Fruit fly (Drosophila melanogaster) whole organism, embryonic: ENCODE results near the gene Phs.

Source experiments
- CG10267 ChIP-seq: fragments of 200-800 bp; sonication (Bioruptor generic); optimal IDR thresholded peaks from 2 replicates; lab custom pipeline; 2018; ENCODE audit warnings: missing biosample characterization, mild to moderate bottlenecking, missing genetic modification characterization, moderate library complexity
- CG10979 ChIP-seq: fragments of 200-800 bp; sonication (Bioruptor generic); optimal IDR thresholded peaks from 2 replicates; lab custom pipeline; 2018; ENCODE audit warnings: missing biosample characterization, mild to moderate bottlenecking, missing genetic modification characterization, moderate library complexity
- CG11398 ChIP-seq: fragments of 200-800 bp; sonication (Bioruptor generic); optimal IDR thresholded peaks from 2 replicates; lab custom pipeline; 2016; ENCODE audit warnings: missing biosample characterization, missing genetic modification characterization
- CG12744 ChIP-seq: fragments of 200-800 bp; sonication (Bioruptor generic); optimal IDR thresholded peaks from 2 replicates; lab custom pipeline; 2016; ENCODE audit warnings: missing biosample characterization, missing genetic modification characterization
- CG12942 ChIP-seq: fragments of 200-800 bp; sonication (Bioruptor generic); optimal IDR thresholded peaks from 3 replicates; lab custom pipeline; 2016; ENCODE audit warnings: missing biosample characterization, missing genetic modification characterization
- CG13894 ChIP-seq: fragments of 200-800 bp; sonication (Bioruptor generic); optimal IDR thresholded peaks from 3 replicates; lab custom pipeline; 2018; ENCODE audit warnings: missing biosample characterization, mild to moderate bottlenecking, missing genetic modification characterization, moderate library complexity
- CG14710 ChIP-seq: fragments of 200-800 bp; sonication (Bioruptor generic); optimal IDR thresholded peaks from 3 replicates; lab custom pipeline; 2019; ENCODE audit warnings: missing biosample characterization, mild to moderate bottlenecking, missing genetic modification characterization, moderate library complexity
- CG15696 ChIP-seq: fragments of 200-800 bp; sonication (Bioruptor generic); optimal IDR thresholded peaks from 2 replicates; lab custom pipeline; 2019; ENCODE audit warnings: missing biosample characterization, mild to moderate bottlenecking, missing genetic modification characterization, moderate library complexity
- CG16815 ChIP-seq: fragments of 200-800 bp; sonication (Bioruptor generic); optimal IDR thresholded peaks from 3 replicates; lab custom pipeline; 2017; ENCODE audit warnings: missing biosample characterization, mild to moderate bottlenecking, missing genetic modification characterization
- CG17361 ChIP-seq: fragments of 200-800 bp; sonication (Bioruptor generic); IDR thresholded peaks from 3 replicates; pipeline ENCODE4 v1.3.6; 2022; ENCODE audit warnings: missing biosample characterization, missing genetic modification characterization
- CG17829 ChIP-seq: fragments of 200-800 bp; optimal IDR thresholded peaks from 2 replicates; lab custom pipeline; 2019; ENCODE audit warnings: missing biosample characterization, mild to moderate bottlenecking, missing genetic modification characterization, moderate library complexity
- CG18262 ChIP-seq: fragments of 200-800 bp; optimal IDR thresholded peaks from 3 replicates; lab custom pipeline; 2019; ENCODE audit warnings: missing biosample characterization, mild to moderate bottlenecking, missing genetic modification characterization, moderate library complexity
- CG31441 ChIP-seq: fragments of 200-800 bp; sonication (Bioruptor generic); IDR thresholded peaks from 2 replicates; pipeline ENCODE4 v1.3.6; 2022; ENCODE audit warnings: missing biosample characterization, missing genetic modification characterization
- CG32532 ChIP-seq: fragments of 200-800 bp; sonication (Bioruptor generic); IDR thresholded peaks from 2 replicates; pipeline ENCODE4 v1.3.6; 2022; ENCODE audit warnings: missing biosample characterization, missing genetic modification characterization
- CG33557 ChIP-seq: fragments of 200-800 bp; sonication (Bioruptor generic); optimal IDR thresholded peaks from 2 replicates; lab custom pipeline; 2019; ENCODE audit warnings: missing biosample characterization, mild to moderate bottlenecking, missing genetic modification characterization, moderate library complexity
- CG4424 ChIP-seq: fragments of 200-800 bp; sonication (Bioruptor generic); optimal IDR thresholded peaks from 3 replicates; lab custom pipeline; 2016; ENCODE audit warnings: missing biosample characterization, missing genetic modification characterization
- CG6689 ChIP-seq: fragments of 200-800 bp; sonication (Bioruptor generic); IDR thresholded peaks from 2 replicates; pipeline ENCODE4 v1.3.6; 2022; ENCODE audit warnings: missing biosample characterization, missing genetic modification characterization
- CG6813 ChIP-seq: fragments of 200-800 bp; sonication (Bioruptor generic); optimal IDR thresholded peaks from 2 replicates; lab custom pipeline; 2017; ENCODE audit warnings: missing biosample characterization, missing genetic modification characterization, mild to moderate bottlenecking, moderate library complexity, missing genetic modification reagents
- CG7556 ChIP-seq: fragments of 200-800 bp; sonication (Bioruptor generic); optimal IDR thresholded peaks from 2 replicates; lab custom pipeline; 2017; ENCODE audit warnings: missing biosample characterization, mild to moderate bottlenecking, missing genetic modification characterization
- CG8388 ChIP-seq: fragments of 200-800 bp; sonication (Bioruptor generic); optimal IDR thresholded peaks from 2 replicates; lab custom pipeline; 2019; ENCODE audit warnings: missing biosample characterization, mild to moderate bottlenecking, missing genetic modification characterization, moderate library complexity
- CG8924 ChIP-seq: fragments of 200-800 bp; optimal IDR thresholded peaks from 3 replicates; lab custom pipeline; 2019; ENCODE audit warnings: missing biosample characterization, mild to moderate bottlenecking, missing genetic modification characterization, moderate library complexity
- CoRest ChIP-seq: fragments of 200-800 bp; sonication (Bioruptor generic); optimal IDR thresholded peaks from 3 replicates; lab custom pipeline; 2018; ENCODE audit warnings: missing biosample characterization, mild to moderate bottlenecking, missing genetic modification characterization, moderate library complexity
- D19A ChIP-seq: fragments of 200-800 bp; optimal IDR thresholded peaks from 3 replicates; lab custom pipeline; 2019; ENCODE audit warnings: missing biosample characterization, mild to moderate bottlenecking, missing genetic modification characterization, moderate library complexity
- Fer1 ChIP-seq: fragments of 200-800 bp; sonication (Bioruptor generic); optimal IDR thresholded peaks from 2 replicates; lab custom pipeline; 2017; ENCODE audit warnings: missing biosample characterization, mild to moderate bottlenecking, missing genetic modification characterization
- Hr3 ChIP-seq: fragments of 200-800 bp; sonication (Bioruptor generic); optimal IDR thresholded peaks from 3 replicates; lab custom pipeline; 2016; ENCODE audit warnings: missing biosample characterization, missing genetic modification characterization
- Nf-YB ChIP-seq: fragments of 200-800 bp; sonication (Bioruptor generic); optimal IDR thresholded peaks from 3 replicates; lab custom pipeline; 2019; ENCODE audit warnings: missing biosample characterization, mild to moderate bottlenecking, missing genetic modification characterization, moderate library complexity
- Sox100B ChIP-seq: fragments of 200-800 bp; sonication (Bioruptor generic); optimal IDR thresholded peaks from 3 replicates; lab custom pipeline; 2018; ENCODE audit warnings: missing biosample characterization, mild to moderate bottlenecking, missing genetic modification characterization
- Xrp1 ChIP-seq: fragments of 200-800 bp; sonication (Bioruptor generic); IDR thresholded peaks from 2 replicates; pipeline ENCODE4 v1.3.6; 2022; ENCODE audit warnings: missing biosample characterization, missing genetic modification characterization
- ac ChIP-seq: fragments of 200-800 bp; sonication (Bioruptor generic); optimal IDR thresholded peaks from 3 replicates; lab custom pipeline; 2017; ENCODE audit warnings: missing biosample characterization, mild to moderate bottlenecking, missing genetic modification characterization
- ara ChIP-seq: fragments of 200-800 bp; sonication (Bioruptor generic); IDR thresholded peaks from 2 replicates; pipeline ENCODE4 v1.3.6; 2022; ENCODE audit warnings: missing biosample characterization, missing genetic modification characterization
- az2 ChIP-seq: fragments of 200-800 bp; sonication (Bioruptor generic); optimal IDR thresholded peaks from 3 replicates; lab custom pipeline; 2016; ENCODE audit warnings: missing biosample characterization, missing genetic modification characterization
- crp ChIP-seq, 2 experiments: fragments of 200-800 bp; sonication (Bioruptor generic); optimal IDR thresholded peaks; 2 replicates in 1 of 2; 3 replicates in 1 of 2; lab custom pipeline; 2017; ENCODE audit warnings: missing biosample characterization in 2 of 2, missing genetic modification characterization in 2 of 2, mild to moderate bottlenecking in 1 of 2, moderate library complexity in 1 of 2
- dan ChIP-seq: fragments of 200-800 bp; sonication (Bioruptor generic); IDR thresholded peaks from 2 replicates; pipeline ENCODE4 v1.3.6; 2022; ENCODE audit warnings: missing biosample characterization, missing genetic modification characterization
- dm ChIP-seq: fragments of 200-800 bp; sonication (Bioruptor generic); optimal IDR thresholded peaks from 3 replicates; lab custom pipeline; 2016; ENCODE audit warnings: missing biosample characterization, missing genetic modification characterization
- dmrt11E ChIP-seq: fragments of 200-800 bp; sonication (Bioruptor generic); optimal IDR thresholded peaks from 3 replicates; lab custom pipeline; 2018; ENCODE audit warnings: missing biosample characterization, mild to moderate bottlenecking, missing genetic modification characterization, moderate library complexity
- gsb-n ChIP-seq: fragments of 200-800 bp; sonication (Bioruptor generic); optimal IDR thresholded peaks from 3 replicates; lab custom pipeline; 2018; ENCODE audit warnings: missing biosample characterization, mild to moderate bottlenecking, missing genetic modification characterization
- ind ChIP-seq: fragments of 200-800 bp; sonication (Bioruptor generic); optimal IDR thresholded peaks from 3 replicates; lab custom pipeline; 2016; ENCODE audit warnings: missing biosample characterization, missing genetic modification characterization
- lilli ChIP-seq: fragments of 200-800 bp; sonication (Bioruptor generic); optimal IDR thresholded peaks from 3 replicates; lab custom pipeline; 2016; ENCODE audit warnings: missing biosample characterization, missing genetic modification characterization
- nmo ChIP-seq: fragments of 200-800 bp; sonication (Bioruptor generic); optimal IDR thresholded peaks from 2 replicates; lab custom pipeline; 2018; ENCODE audit warnings: missing biosample characterization, mild to moderate bottlenecking, missing genetic modification characterization, moderate library complexity
- pan ChIP-seq, 4 experiments: fragments of >200 bp in 3 of 4; fragments of 200-800 bp in 1 of 4; sonication (Bioruptor generic) in 1 of 4; optimal IDR thresholded peaks in 3 of 4; IDR thresholded peaks in 1 of 4; 2 replicates each; pipeline versions ENCODE4 v1.3.6 to Lab custom; 2017 to 2022; ENCODE audit warnings: missing biosample characterization in 2 of 4, missing genetic modification characterization in 2 of 4, mixed read lengths in 1 of 4
- phol ChIP-seq: fragments of 200-800 bp; sonication (Bioruptor generic); optimal IDR thresholded peaks from 3 replicates; lab custom pipeline; 2018; ENCODE audit warnings: missing biosample characterization, mild to moderate bottlenecking, missing genetic modification characterization, moderate library complexity
- ranshi ChIP-seq: fragments of 200-800 bp; sonication (Bioruptor generic); IDR thresholded peaks from 2 replicates; pipeline ENCODE4 v1.3.6; 2022; ENCODE audit warnings: missing biosample characterization, missing genetic modification characterization
- sens ChIP-seq: fragments of 200-800 bp; sonication (Bioruptor generic); peaks from one replicate; lab custom pipeline; 2016; ENCODE audit warnings: missing biosample characterization, missing genetic modification characterization
- sens-2 ChIP-seq: fragments of 200-800 bp; sonication (Bioruptor generic); IDR thresholded peaks from 2 replicates; pipeline ENCODE4 v1.3.6; 2022; ENCODE audit warnings: missing biosample characterization, missing genetic modification characterization
- sim ChIP-seq: fragments of 200-800 bp; sonication (Bioruptor generic); IDR thresholded peaks from 2 replicates; pipeline ENCODE4 v1.3.6; 2022; ENCODE audit warnings: missing biosample characterization, missing genetic modification characterization
- twi ChIP-seq: fragments of 200-800 bp; optimal IDR thresholded peaks from 2 replicates; lab custom pipeline; 2019; ENCODE audit warnings: missing biosample characterization, mild to moderate bottlenecking, missing genetic modification characterization, moderate library complexity
- zen ChIP-seq: fragments of 200-800 bp; sonication (Bioruptor generic); optimal IDR thresholded peaks from 3 replicates; lab custom pipeline; 2018; ENCODE audit warnings: missing biosample characterization, mild to moderate bottlenecking, missing genetic modification characterization, moderate library complexity

Phs gene

DNA sequence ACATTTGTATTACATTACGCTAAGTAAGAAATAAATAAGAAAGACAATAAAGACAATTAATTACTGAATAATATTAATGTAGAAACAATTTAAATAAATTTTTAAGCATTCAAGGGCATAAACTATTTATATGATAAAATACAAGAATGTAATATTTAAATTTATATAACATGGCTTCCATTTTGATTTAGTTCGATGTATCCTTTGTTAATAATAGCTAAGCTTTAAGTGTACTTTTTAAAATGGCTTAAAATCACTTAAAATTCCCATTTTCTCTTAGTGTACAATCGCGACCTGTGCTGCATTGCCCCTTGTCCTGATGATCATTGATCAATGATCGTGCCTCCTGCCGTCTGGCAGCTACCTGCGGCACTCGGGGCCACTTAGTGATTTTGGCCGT, 50.8 kb downstream of the Phs start (continued):
- TF ChIP-seq CG31441 (GFP tag; lab: Robert Waterston, UW) (peak; percentile 48), dm (no peak), twi (tag; lab: Kevin White, UChicago) (peak; percentile 4), CG6689 (GFP tag; lab: Robert Waterston, UW) (0 out of 2 replicates have a peak, but pooled peaks have one; percentile 13), lilli (no peak), CG8388 (GFP tag; lab: Kevin White, UChicago) (peak; percentile 19), Nf-YB (peak; percentile 5), pan (optimal IDR thresholded peaks at IDR 0.05; lab: Kevin White, UChicago) (no peak), pan (GFP tag; optimal IDR thresholded peaks at IDR 0.05 in 1 of 2, IDR thresholded peaks at IDR 0.05 in 1 of 2) (no peak), nmo (peak; percentile 37), Hr3 (GFP tag; lab: Kevin White, UChicago) (peak; percentile 9), CG17361 (GFP tag; lab: Robert Waterston, UW) (peak; percentile 72), CG13894 (tag; lab: Kevin White, UChicago) (no peak), phol (tag; lab: Kevin White, UChicago) (peak; percentile 48), ac (GFP tag; lab: Kevin White, UChicago) (peak; percentile 68), CG33557 (GFP tag; lab: Kevin White, UChicago) (peak; percentile 73), CG8924 (tag; lab: Kevin White, UChicago) (peak; percentile 56), CG18262 (tag; lab: Kevin White, UChicago) (peak; percentile 81), CG14710 (peak; percentile 69), ranshi (GFP tag; lab: Robert Waterston, UW) (no peak), CG4424 (peak; percentile 13), CG12744 (no peak), Sox100B (no peak), CG16815 (GFP tag; lab: Kevin White, UChicago) (peak; percentile 27), sens (GFP tag; lab: Kevin White, UChicago) (peak; percentile 42), ind (GFP tag; lab: Kevin White, UChicago) (no peak), dmrt11E (tag; lab: Kevin White, UChicago) (peak; percentile 86), CG11398 (GFP tag; lab: Kevin White, UChicago) (no peak), gsb-n (tag; lab: Kevin White, UChicago) (peak; percentile 19), CG10267 (tag; lab: Kevin White, UChicago) (peak; percentile 62), crp (GFP tag; optimal IDR thresholded peaks at IDR 0.05; lab: Kevin White, UChicago) (no peak), az2 (GFP tag; lab: Kevin White, UChicago) (peak; percentile 12), Fer1 (GFP tag; lab: Kevin White, UChicago) (no peak), D19A (tag; lab: Kevin White, UChicago) (peak; percentile 34), sim (GFP tag; lab: Robert Waterston, UW) (no peak), CG12942 (GFP tag; lab: Kevin White, UChicago) (no peak), CoRest (tag; lab: Kevin White, UChicago) (peak; percentile 37), Xrp1 (GFP tag; lab: Robert Waterston, UW) (peak; percentile 66; the same call in 1 of the 2 replicates), CG10979 (tag; lab: Kevin White, UChicago) (peak; percentile 76), CG32532 (GFP tag; lab: Robert Waterston, UW) (no peak), sens-2 (GFP tag; lab: Robert Waterston, UW) (no peak), CG17829 (tag; lab: Kevin White, UChicago) (peak; percentile 70), dan (GFP tag; lab: Robert Waterston, UW) (no peak), ara (GFP tag; lab: Robert Waterston, UW) (0 out of 2 replicates have a peak, but pooled peaks have one; percentile 24), CG15696 (peak; percentile 80), zen (tag; lab: Kevin White, UChicago) (peak; percentile 73), CG7556 (GFP tag; lab: Kevin White, UChicago) (peak; percentile 6), CG6813 (GFP tag; lab: Kevin White, UChicago) (peak; percentile 25)
